Fruit fly (Drosophila melanogaster): ENCODE data around the gene sNPF.
A peak's percentile ranks its signal among the peaks of the same experiment; 100 is the strongest.

Gene sNPF

DNA sequence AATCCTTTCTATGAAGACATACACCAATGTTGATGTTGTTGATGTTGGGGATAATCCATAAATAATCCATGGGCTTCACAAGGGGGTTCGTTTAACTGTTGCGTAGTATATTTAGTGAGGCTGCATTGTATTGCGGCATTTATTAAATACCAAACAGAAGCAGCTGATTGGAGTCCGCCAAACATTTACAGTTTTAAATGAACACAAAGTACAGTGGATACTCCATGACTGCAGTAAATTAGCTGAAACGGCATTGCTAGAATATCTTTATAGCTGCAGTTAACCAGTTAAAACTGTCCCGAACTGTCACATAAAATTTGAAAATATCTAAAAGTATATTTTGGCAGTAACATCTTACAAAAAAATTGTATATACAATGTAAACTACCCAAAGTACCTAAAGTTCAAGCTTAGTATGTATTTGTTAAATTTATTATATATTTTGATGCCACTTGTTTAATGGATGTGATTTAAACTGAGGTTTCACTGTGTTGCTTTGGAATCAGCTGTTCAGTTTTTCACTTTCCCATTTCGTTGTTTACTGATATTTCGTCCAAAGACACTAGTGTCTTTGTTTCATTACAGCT is 63.5 kb downstream of the sNPF start, which contains the start of the genes CG10747 and Pyroxd1 (continued):
- TF ChIP-seq Xbp1 (GFP tag; optimal IDR thresholded peaks at IDR 0.05): peak; percentile 98
- peak; percentile 89 for TF ChIP-seq CG15514 (GFP tag; optimal IDR thresholded peaks at IDR 0.05)
- TF ChIP-seq CG12299 (tag; optimal IDR thresholded peaks at IDR 0.05): peak; percentile 96
- TF ChIP-seq Dbx (GFP tag; IDR thresholded peaks at IDR 0.05): peak; percentile 96
- TF ChIP-seq TFAM (GFP tag; optimal IDR thresholded peaks at IDR 0.05): peak; percentile 56
- peak; percentile 100 for TF ChIP-seq grau (tag; optimal IDR thresholded peaks at IDR 0.05)
- peak; percentile 96 for TF ChIP-seq CG12942 (GFP tag; optimal IDR thresholded peaks at IDR 0.05)
- peak; percentile 87 for TF ChIP-seq CG11398 (GFP tag; optimal IDR thresholded peaks at IDR 0.05)
- TF ChIP-seq CG4617 (GFP tag; optimal IDR thresholded peaks at IDR 0.05; ENCODE audit: borderline replicate concordance): peak; percentile 94
- peak; percentile 80 for TF ChIP-seq pzg (GFP tag; optimal IDR thresholded peaks at IDR 0.05)
- TF ChIP-seq twi (tag; optimal IDR thresholded peaks at IDR 0.05): peak; percentile 94
- TF ChIP-seq CG7839 (tag; optimal IDR thresholded peaks at IDR 0.05): peak; percentile 98
- TF ChIP-seq lmd (GFP tag; IDR thresholded peaks at IDR 0.05): peak; percentile 98
- peak; percentile 90 for TF ChIP-seq Mes4 (GFP tag; optimal IDR thresholded peaks at IDR 0.05)
- peak; percentile 78 for TF ChIP-seq fd64A (GFP tag; optimal IDR thresholded peaks at IDR 0.05)
- TF ChIP-seq CG17385 (GFP tag; optimal IDR thresholded peaks at IDR 0.05): peak; percentile 94
- TF ChIP-seq B-H1 (GFP tag; IDR thresholded peaks at IDR 0.05): peak; percentile 91
- TF ChIP-seq unpg (GFP tag; optimal IDR thresholded peaks at IDR 0.05): peak; percentile 97
- TF ChIP-seq CG4820 (GFP tag; optimal IDR thresholded peaks at IDR 0.05): peak; percentile 96
- peak; percentile 83 for TF ChIP-seq emc (GFP tag; optimal IDR thresholded peaks at IDR 0.05)
- peak; percentile 86 for TF ChIP-seq CG1603 (tag; optimal IDR thresholded peaks at IDR 0.05)
- peak; percentile 93 for TF ChIP-seq Atf-2 (GFP tag; optimal IDR thresholded peaks at IDR 0.05)
- TF ChIP-seq tin (GFP tag; optimal IDR thresholded peaks at IDR 0.05): peak; percentile 97
- peak; percentile 98 for TF ChIP-seq CG17361 (GFP tag; IDR thresholded peaks at IDR 0.05)
- TF ChIP-seq prd (optimal IDR thresholded peaks at IDR 0.05): no peak
- peak; percentile 97 for TF ChIP-seq prd (GFP tag; IDR thresholded peaks at IDR 0.05)
- peak; percentile 93 for TF ChIP-seq maf-S (GFP tag; optimal IDR thresholded peaks at IDR 0.05)
- peak; percentile 97 for TF ChIP-seq lab (GFP tag; optimal IDR thresholded peaks at IDR 0.05)
- TF ChIP-seq pros (GFP tag; optimal IDR thresholded peaks at IDR 0.05): peak; percentile 31
- peak; percentile 94 for TF ChIP-seq wor (GFP tag; IDR thresholded peaks at IDR 0.05)
- TF ChIP-seq aop (GFP tag; IDR thresholded peaks at IDR 0.05): peak; percentile 33; the same call in 1 of the 2 replicates
- TF ChIP-seq ems (GFP tag; optimal IDR thresholded peaks at IDR 0.05): peak; percentile 97
- peak; percentile 87 for TF ChIP-seq Lhr (GFP tag; optimal IDR thresholded peaks at IDR 0.05)
- peak; percentile 97 for TF ChIP-seq sob (GFP tag; IDR thresholded peaks at IDR 0.05)
- TF ChIP-seq CkIIα-i1 (GFP tag; IDR thresholded peaks at IDR 0.05): peak; percentile 46; the same call in 1 of the 2 replicates
- TF ChIP-seq NK7.1 (GFP tag; optimal IDR thresholded peaks at IDR 0.05): peak; percentile 90
- TF ChIP-seq abd-A (tag; optimal IDR thresholded peaks at IDR 0.05): no peak
- TF ChIP-seq CG30403 (GFP tag; optimal IDR thresholded peaks at IDR 0.05): peak; percentile 99
- peak; percentile 93 for TF ChIP-seq CG32772 (GFP tag; IDR thresholded peaks at IDR 0.05)
- TF ChIP-seq CG2120 (GFP tag; optimal IDR thresholded peaks at IDR 0.05): peak; percentile 99
- TF ChIP-seq tgo (GFP tag; IDR thresholded peaks at IDR 0.05): peak; percentile 98
- TF ChIP-seq Optix (GFP tag; IDR thresholded peaks at IDR 0.05): peak; percentile 87
- peak; percentile 98 for TF ChIP-seq nmo (GFP tag; optimal IDR thresholded peaks at IDR 0.05)
- TF ChIP-seq wek (GFP tag; optimal IDR thresholded peaks at IDR 0.05): peak; percentile 82
- peak; percentile 98 for TF ChIP-seq CG12659 (GFP tag; optimal IDR thresholded peaks at IDR 0.05)
- peak; percentile 94 for TF ChIP-seq ttk (GFP tag; IDR thresholded peaks at IDR 0.05)
- TF ChIP-seq so (GFP tag; IDR thresholded peaks at IDR 0.05): peak; percentile 96
- TF ChIP-seq Oaz (GFP tag; IDR thresholded peaks at IDR 0.05): peak; percentile 89
- peak; percentile 70 for TF ChIP-seq ash1 (GFP tag; optimal IDR thresholded peaks at IDR 0.05)
- TF ChIP-seq grn (GFP tag; optimal IDR thresholded peaks at IDR 0.05): peak; percentile 65
- peak; percentile 82 for TF ChIP-seq NC2α (GFP tag; optimal IDR thresholded peaks at IDR 0.05)

All from whole organism, embryonic.